Worm (Caenorhabditis elegans): Measurements from ENCODE around the gene W09D10.4.

ce11 chrIII:10718078-10718477 is 2.1 kb upstream of the W09D10.4 start:
- no peak for TF ChIP-seq him-1 (tag; optimal IDR thresholded peaks at IDR 0.05)
- no peak for TF ChIP-seq W03F9.2 (tag; optimal IDR thresholded peaks at IDR 0.05)
- TF ChIP-seq dao-5 (tag; optimal IDR thresholded peaks at IDR 0.05): no peak

Measured in whole organism, L4/young adult.